Fruit fly (Drosophila melanogaster) whole organism, embryonic: ENCODE data around the gene CG4645.
A peak's percentile ranks its signal among the peaks of the same experiment; 100 is the strongest.

Source experiments
- Abd-B ChIP-seq: fragments of 200-800 bp; sonication (Bioruptor generic); optimal IDR thresholded peaks from 2 replicates; lab custom pipeline; 2018; ENCODE audit warnings: missing biosample characterization, mild to moderate bottlenecking, missing genetic modification characterization, moderate library complexity
- Adf1 ChIP-seq: fragments of 200-800 bp; sonication (Bioruptor generic); IDR thresholded peaks from 2 replicates; pipeline ENCODE4 v1.3.6; 2022; ENCODE audit warnings: missing biosample characterization, missing genetic modification characterization
- Aef1 ChIP-seq: fragments of 200-800 bp; sonication (Bioruptor generic); IDR thresholded peaks from 3 replicates; pipeline ENCODE4 v1.3.6; 2022; ENCODE audit warnings: missing biosample characterization, missing genetic modification characterization
- CG1024 ChIP-seq: fragments of 200-800 bp; sonication (Bioruptor generic); IDR thresholded peaks from 2 replicates; pipeline ENCODE4 v1.3.6; 2022; ENCODE audit warnings: missing biosample characterization, missing genetic modification characterization
- CG11696 ChIP-seq: fragments of 200-800 bp; sonication (Bioruptor generic); IDR thresholded peaks from 2 replicates; pipeline ENCODE4 v1.3.6; 2022; ENCODE audit warnings: missing biosample characterization, missing genetic modification characterization
- CG12769 ChIP-seq: fragments of 200-800 bp; sonication (Bioruptor generic); optimal IDR thresholded peaks from 2 replicates; lab custom pipeline; 2019; ENCODE audit warnings: missing biosample characterization, mild to moderate bottlenecking, missing genetic modification characterization, moderate library complexity
- CG13894 ChIP-seq: fragments of 200-800 bp; sonication (Bioruptor generic); optimal IDR thresholded peaks from 3 replicates; lab custom pipeline; 2018; ENCODE audit warnings: missing biosample characterization, mild to moderate bottlenecking, missing genetic modification characterization, moderate library complexity
- CG14710 ChIP-seq: fragments of 200-800 bp; sonication (Bioruptor generic); optimal IDR thresholded peaks from 3 replicates; lab custom pipeline; 2019; ENCODE audit warnings: missing biosample characterization, mild to moderate bottlenecking, missing genetic modification characterization, moderate library complexity
- CG14965 ChIP-seq: fragments of 200-800 bp; sonication (Bioruptor generic); optimal IDR thresholded peaks from 2 replicates; lab custom pipeline; 2016; ENCODE audit warnings: missing biosample characterization, missing genetic modification characterization, borderline replicate concordance
- CG18262 ChIP-seq: fragments of 200-800 bp; optimal IDR thresholded peaks from 3 replicates; lab custom pipeline; 2019; ENCODE audit warnings: missing biosample characterization, mild to moderate bottlenecking, missing genetic modification characterization, moderate library complexity
- CG2712 ChIP-seq: fragments of 200-800 bp; optimal IDR thresholded peaks from 3 replicates; lab custom pipeline; 2019; ENCODE audit warnings: missing biosample characterization, mild to moderate bottlenecking, missing genetic modification characterization, moderate library complexity
- CG31224 ChIP-seq: fragments of 200-800 bp; sonication (Bioruptor generic); IDR thresholded peaks from 2 replicates; pipeline ENCODE4 v1.3.6; 2022; ENCODE audit warnings: missing biosample characterization, missing genetic modification characterization
- CG4282 ChIP-seq: fragments of 200-800 bp; sonication (Bioruptor generic); optimal IDR thresholded peaks from 2 replicates; lab custom pipeline; 2016; ENCODE audit warnings: missing biosample characterization, missing genetic modification characterization
- CG4854 ChIP-seq: fragments of 200-800 bp; sonication (Bioruptor generic); optimal IDR thresholded peaks from 2 replicates; lab custom pipeline; 2016; ENCODE audit warnings: missing biosample characterization, missing genetic modification characterization, inconsistent platforms
- CG5953 ChIP-seq: fragments of 200-800 bp; sonication (Bioruptor generic); IDR thresholded peaks from 2 replicates; pipeline ENCODE4 v1.3.6; 2022; ENCODE audit warnings: missing biosample characterization, missing genetic modification characterization
- CG6765 ChIP-seq: fragments of 200-800 bp; sonication (Bioruptor generic); optimal IDR thresholded peaks from 3 replicates; lab custom pipeline; 2017; ENCODE audit warnings: missing biosample characterization, mild to moderate bottlenecking, missing genetic modification characterization
- CG8944 ChIP-seq: fragments of 200-800 bp; sonication (Bioruptor generic); optimal IDR thresholded peaks from 3 replicates; lab custom pipeline; 2016; ENCODE audit warnings: missing biosample characterization, missing genetic modification characterization
- CG9437 ChIP-seq: fragments of 200-800 bp; sonication (Bioruptor generic); optimal IDR thresholded peaks from 2 replicates; lab custom pipeline; 2018; ENCODE audit warnings: missing biosample characterization, mild to moderate bottlenecking, missing genetic modification characterization
- CoRest ChIP-seq: fragments of 200-800 bp; sonication (Bioruptor generic); optimal IDR thresholded peaks from 3 replicates; lab custom pipeline; 2018; ENCODE audit warnings: missing biosample characterization, mild to moderate bottlenecking, missing genetic modification characterization, moderate library complexity
- CrebB ChIP-seq: fragments of 200-800 bp; sonication (Bioruptor generic); optimal IDR thresholded peaks from 3 replicates; lab custom pipeline; 2018; ENCODE audit warnings: missing biosample characterization, mild to moderate bottlenecking, missing genetic modification characterization
- E2f2 ChIP-seq: fragments of 200-800 bp; sonication (Bioruptor generic); IDR thresholded peaks from 2 replicates; pipeline ENCODE4 v1.3.6; 2022; ENCODE audit warnings: missing biosample characterization, missing genetic modification characterization
- HLHmδ ChIP-seq: fragments of 200-800 bp; sonication (Bioruptor generic); optimal IDR thresholded peaks from 2 replicates; lab custom pipeline; 2018; ENCODE audit warnings: missing biosample characterization, mild to moderate bottlenecking, missing genetic modification characterization, moderate library complexity
- Jarid2 ChIP-seq: fragments of 200-800 bp; sonication (Bioruptor generic); optimal IDR thresholded peaks from 3 replicates; lab custom pipeline; 2017; ENCODE audit warnings: mild to moderate bottlenecking, missing biosample characterization, missing genetic modification reagents, missing genetic modification characterization
- Lim3 ChIP-seq: fragments of 200-800 bp; sonication (Bioruptor generic); IDR thresholded peaks from 2 replicates; pipeline ENCODE4 v1.3.6; 2022; ENCODE audit warnings: missing biosample characterization, missing genetic modification characterization
- Myb ChIP-seq: fragments of 200-800 bp; sonication (Bioruptor generic); optimal IDR thresholded peaks from 2 replicates; lab custom pipeline; 2016; ENCODE audit warnings: missing biosample characterization, missing genetic modification characterization
- Oli ChIP-seq: fragments of 200-800 bp; sonication (Bioruptor generic); optimal IDR thresholded peaks from 2 replicates; lab custom pipeline; 2018; ENCODE audit warnings: missing biosample characterization, mild to moderate bottlenecking, missing genetic modification characterization, moderate library complexity
- Pdp1 ChIP-seq, 2 experiments: fragments of 200-800 bp; sonication (Bioruptor generic); optimal IDR thresholded peaks; 3 replicates each; lab custom pipeline; 2016; ENCODE audit warnings: missing biosample characterization in 2 of 2, missing genetic modification characterization in 2 of 2, mild to moderate bottlenecking in 1 of 2, moderate library complexity in 1 of 2
- dan ChIP-seq: fragments of 200-800 bp; sonication (Bioruptor generic); IDR thresholded peaks from 2 replicates; pipeline ENCODE4 v1.3.6; 2022; ENCODE audit warnings: missing biosample characterization, missing genetic modification characterization
- dimm ChIP-seq: fragments of 200-800 bp; sonication (Bioruptor generic); IDR thresholded peaks from 2 replicates; pipeline ENCODE4 v1.3.6; 2022; ENCODE audit warnings: missing biosample characterization, missing genetic modification characterization
- exex ChIP-seq: fragments of 200-800 bp; sonication (Bioruptor generic); optimal IDR thresholded peaks from 4 replicates; lab custom pipeline; 2018; ENCODE audit warnings: missing biosample characterization, mild to moderate bottlenecking, missing genetic modification characterization, moderate library complexity
- fd102C ChIP-seq: fragments of 200-800 bp; sonication (Bioruptor generic); optimal IDR thresholded peaks from 2 replicates; lab custom pipeline; 2018; ENCODE audit warnings: missing biosample characterization, mild to moderate bottlenecking, missing genetic modification characterization, moderate library complexity
- fru ChIP-seq: fragments of >200 bp; optimal IDR thresholded peaks from 2 replicates; lab custom pipeline; 2017
- gcm ChIP-seq: fragments of 200-800 bp; sonication (Bioruptor generic); optimal IDR thresholded peaks from 2 replicates; lab custom pipeline; 2019; ENCODE audit warnings: missing biosample characterization, mild to moderate bottlenecking, missing genetic modification characterization, moderate library complexity
- gfzf ChIP-seq: fragments of 200-800 bp; sonication (Bioruptor generic); optimal IDR thresholded peaks from 2 replicates; lab custom pipeline; 2016; ENCODE audit warnings: missing biosample characterization, mild to moderate bottlenecking, missing genetic modification characterization, moderate library complexity
- lov ChIP-seq, 2 experiments: fragments of 200-800 bp in 1 of 2; fragments of >200 bp in 1 of 2; sonication (Bioruptor generic) in 1 of 2; IDR thresholded peaks in 1 of 2; optimal IDR thresholded peaks in 1 of 2; 2 replicates in 1 of 2; 3 replicates in 1 of 2; pipeline versions ENCODE4 v1.3.6 to Lab custom; 2017 to 2022; ENCODE audit warnings: missing biosample characterization in 1 of 2, missing genetic modification characterization in 1 of 2
- pfk ChIP-seq: fragments of 200-800 bp; sonication (Bioruptor generic); optimal IDR thresholded peaks from 2 replicates; lab custom pipeline; 2018; ENCODE audit warnings: missing biosample characterization, mild to moderate bottlenecking, missing genetic modification characterization, moderate library complexity
- pho ChIP-seq: fragments of 200-800 bp; sonication (Bioruptor generic); optimal IDR thresholded peaks from 2 replicates; lab custom pipeline; 2016; ENCODE audit warnings: missing biosample characterization, missing genetic modification characterization
- sc ChIP-seq, 3 experiments: fragments of >200 bp in 2 of 3; fragments of 200-800 bp in 1 of 3; sonication (Bioruptor generic) in 1 of 3; optimal IDR thresholded peaks; 2 replicates in 2 of 3; 3 replicates in 1 of 3; lab custom pipeline; 2017; ENCODE audit warnings: mild to moderate bottlenecking in 1 of 3, missing biosample characterization in 1 of 3, missing genetic modification characterization in 1 of 3, missing genetic modification reagents in 1 of 3
- scrt ChIP-seq: fragments of 200-800 bp; sonication (Bioruptor generic); optimal IDR thresholded peaks from 2 replicates; lab custom pipeline; 2018; ENCODE audit warnings: missing biosample characterization, mild to moderate bottlenecking, missing genetic modification characterization, moderate library complexity
- sd ChIP-seq: fragments of 200-800 bp; sonication (Bioruptor generic); optimal IDR thresholded peaks from 3 replicates; lab custom pipeline; 2018; ENCODE audit warnings: missing biosample characterization, mild to moderate bottlenecking, missing genetic modification characterization, moderate library complexity
- sens-2 ChIP-seq: fragments of 200-800 bp; sonication (Bioruptor generic); IDR thresholded peaks from 2 replicates; pipeline ENCODE4 v1.3.6; 2022; ENCODE audit warnings: missing biosample characterization, missing genetic modification characterization
- so ChIP-seq: fragments of 200-800 bp; sonication (Bioruptor generic); IDR thresholded peaks from 3 replicates; pipeline ENCODE4 v1.3.6; 2022; ENCODE audit warnings: missing biosample characterization, missing genetic modification characterization
- ttk ChIP-seq: fragments of 200-800 bp; sonication (Bioruptor generic); IDR thresholded peaks from 2 replicates; pipeline ENCODE4 v2.1.2; 2022; ENCODE audit warnings: missing biosample characterization, missing genetic modification characterization
- unpg ChIP-seq: fragments of 200-800 bp; sonication (Bioruptor generic); optimal IDR thresholded peaks from 3 replicates; lab custom pipeline; 2018; ENCODE audit warnings: missing biosample characterization, mild to moderate bottlenecking, missing genetic modification characterization, moderate library complexity
- vnd ChIP-seq: fragments of 200-800 bp; sonication (Bioruptor generic); IDR thresholded peaks from 3 replicates; pipeline ENCODE4 v1.3.6; 2022; ENCODE audit warnings: missing biosample characterization, missing genetic modification characterization; ENCODE audit not compliant: partially characterized antibody
- zen2 ChIP-seq: fragments of 200-800 bp; sonication (Bioruptor generic); IDR thresholded peaks from 3 replicates; pipeline ENCODE4 v1.3.6; 2022; ENCODE audit warnings: missing biosample characterization, missing genetic modification characterization; ENCODE audit not compliant: partially characterized antibody

The CG4645 gene

dm6 chrX:12900718-12901442, 8.9 kb upstream of the CG4645 start, which contains the start of gene Coq8 (continued):
- no peak for TF ChIP-seq HLHmδ (GFP tag; lab: Kevin White, UChicago)
- peak in 1 of 2 experiments; percentile 89 for TF ChIP-seq Pdp1 (GFP tag; optimal IDR thresholded peaks at IDR 0.05; lab: Kevin White, UChicago)
- TF ChIP-seq CG13894 (tag; lab: Kevin White, UChicago): no peak
- TF ChIP-seq E2f2 (GFP tag; lab: Robert Waterston, UW): peak; percentile 13; the same call in 1 of the 2 replicates
- no peak for TF ChIP-seq CG12769

dm6 chrX:12903099-12903616, 6.6 kb upstream of the CG4645 start, which contains the start of gene Flad1:
Flad1 (minus strand) TSS chrX:12903516.
- TF ChIP-seq CG4282 (GFP tag; lab: Kevin White, UChicago): no peak
- no peak for TF ChIP-seq sens-2
- no peak for TF ChIP-seq CG1024 (GFP tag; lab: Robert Waterston, UW)
- TF ChIP-seq Oli: no peak
- TF ChIP-seq CG2712 (tag; lab: Kevin White, UChicago): no peak
- TF ChIP-seq CG31224 (GFP tag; lab: Robert Waterston, UW): no peak
- peak; percentile 44 for TF ChIP-seq Myb (GFP tag; lab: Kevin White, UChicago)
- no peak for TF ChIP-seq Abd-B
- no peak for TF ChIP-seq CG14710 (tag; lab: Kevin White, UChicago)
- TF ChIP-seq CG11696: no peak
- TF ChIP-seq CG8944 (GFP tag; lab: Kevin White, UChicago): no peak
- no peak for TF ChIP-seq Lim3
- TF ChIP-seq scrt (GFP tag; lab: Kevin White, UChicago): no peak
- no peak for TF ChIP-seq dan (GFP tag; lab: Robert Waterston, UW)
- no peak for TF ChIP-seq CG18262 (tag; lab: Kevin White, UChicago)
- no peak for TF ChIP-seq CG4854 (GFP tag; lab: Kevin White, UChicago)
- no peak for TF ChIP-seq so (GFP tag; lab: Robert Waterston, UW)
- no peak; the same call in 2 of the 3 replicates for TF ChIP-seq zen2 (GFP tag; lab: Robert Waterston, UW)
- 0 out of 3 replicates have a peak, but pooled peaks have one; percentile 39 for TF ChIP-seq vnd
- TF ChIP-seq ttk: no peak
- no peak for TF ChIP-seq pho (GFP tag; lab: Kevin White, UChicago)
- no peak for TF ChIP-seq CrebB
- TF ChIP-seq CG5953 (GFP tag; lab: Robert Waterston, UW): no peak
- no peak for TF ChIP-seq CG6765
- no peak for TF ChIP-seq fd102C
- TF ChIP-seq CoRest (tag; lab: Kevin White, UChicago): no peak
- no peak for TF ChIP-seq sc (optimal IDR thresholded peaks at IDR 0.05; lab: Kevin White, UChicago)
- no peak for TF ChIP-seq sc (GFP tag; optimal IDR thresholded peaks at IDR 0.05; lab: Kevin White, UChicago)
- no peak for TF ChIP-seq fru
- no peak for TF ChIP-seq unpg
- peak; percentile 34 for TF ChIP-seq sd (tag; lab: Kevin White, UChicago)
- TF ChIP-seq pfk: no peak
- no peak for TF ChIP-seq exex (tag; lab: Kevin White, UChicago)
- no peak for TF ChIP-seq Jarid2
- TF ChIP-seq gfzf: no peak
- no peak for TF ChIP-seq Adf1 (GFP tag; lab: Robert Waterston, UW)
- no peak for TF ChIP-seq CG9437
- TF ChIP-seq dimm: no peak
- TF ChIP-seq lov (optimal IDR thresholded peaks at IDR 0.05; lab: Kevin White, UChicago): no peak
- no peak for TF ChIP-seq lov (GFP tag; IDR thresholded peaks at IDR 0.05; lab: Robert Waterston, UW)
- TF ChIP-seq Aef1: no peak; the same call in 2 of the 3 replicates
- TF ChIP-seq gcm: no peak
- TF ChIP-seq CG14965 (GFP tag; lab: Kevin White, UChicago): no peak
